Worm (Caenorhabditis elegans) whole organism, mixed stage, embryonic: ENCODE results near the gene F59B10.6.
A peak's percentile ranks its signal among the peaks of the same experiment; 100 is the strongest.

Experiments used
- M03D4.4 ChIP-seq: sonication (generic microtip); optimal IDR thresholded peaks from 2 replicates; lab custom pipeline; 2017; ENCODE audit warnings: mild to moderate bottlenecking, missing genetic modification characterization, missing compliant biosample characterization
- blmp-1 ChIP-seq: fragments of 150-350 bp; optimal IDR thresholded peaks from 2 replicates; lab custom pipeline; 2014; ENCODE audit warnings: missing biosample characterization, missing genetic modification characterization
- ceh-39 ChIP-seq: fragments of 150-350 bp; optimal IDR thresholded peaks from 2 replicates; lab custom pipeline; 2014; ENCODE audit warnings: missing biosample characterization, missing genetic modification characterization
- ceh-43 ChIP-seq: fragments of 200-800 bp; sonication (Bioruptor generic); optimal IDR thresholded peaks from 2 replicates; lab custom pipeline; 2018; ENCODE audit warnings: mild to moderate bottlenecking, missing genetic modification characterization, moderate library complexity, missing compliant biosample characterization
- ces-1 ChIP-seq: fragments of 150-350 bp; optimal IDR thresholded peaks from 2 replicates; lab custom pipeline; 2014; ENCODE audit warnings: missing biosample characterization, missing genetic modification reagents, missing genetic modification characterization
- cnd-1 ChIP-seq: fragments of 200-800 bp; sonication (Bioruptor generic); optimal IDR thresholded peaks from 2 replicates; lab custom pipeline; 2018; ENCODE audit warnings: mild to moderate bottlenecking, missing genetic modification characterization, missing compliant biosample characterization
- elt-1 ChIP-seq: sonication (generic microtip); optimal IDR thresholded peaks from 2 replicates; lab custom pipeline; 2017; ENCODE audit warnings: missing genetic modification characterization, mild to moderate bottlenecking, missing compliant biosample characterization, antibody characterized with exemption, moderate library complexity, borderline replicate concordance; ENCODE audit not compliant: insufficient read depth
- elt-3 ChIP-seq: fragments of 150-350 bp; optimal IDR thresholded peaks from 2 replicates; lab custom pipeline; 2014; ENCODE audit warnings: missing biosample characterization, missing genetic modification characterization
- flh-1 ChIP-seq: fragments of 200-800 bp; sonication (Bioruptor generic); optimal IDR thresholded peaks from 2 replicates; lab custom pipeline; 2018; ENCODE audit warnings: mild to moderate bottlenecking, missing genetic modification characterization, moderate library complexity, missing compliant biosample characterization
- ham-2 ChIP-seq: fragments of 200-800 bp; sonication (Bioruptor generic); optimal IDR thresholded peaks from 2 replicates; lab custom pipeline; 2018; ENCODE audit warnings: mild to moderate bottlenecking, missing genetic modification characterization, missing compliant biosample characterization
- lin-13 ChIP-seq: fragments of 150-350 bp; optimal IDR thresholded peaks from 2 replicates; lab custom pipeline; 2014; ENCODE audit warnings: missing biosample characterization, missing genetic modification characterization
- lin-32 ChIP-seq: fragments of 200-800 bp; sonication (Bioruptor generic); optimal IDR thresholded peaks from 2 replicates; lab custom pipeline; 2018; ENCODE audit warnings: mild to moderate bottlenecking, missing genetic modification characterization, missing compliant biosample characterization
- lsy-2 ChIP-seq: fragments of 150-350 bp; optimal IDR thresholded peaks from 2 replicates; lab custom pipeline; 2014; ENCODE audit warnings: missing biosample characterization, missing genetic modification characterization
- mab-5 ChIP-seq: fragments of 150-350 bp; optimal IDR thresholded peaks from 2 replicates; lab custom pipeline; 2014; ENCODE audit warnings: missing biosample characterization, missing genetic modification characterization
- mep-1 ChIP-seq: fragments of 150-350 bp; optimal IDR thresholded peaks from 2 replicates; lab custom pipeline; 2017; ENCODE audit warnings: missing biosample characterization, missing genetic modification reagents, missing genetic modification characterization, inconsistent platforms
- mls-2 ChIP-seq: sonication (generic microtip); optimal IDR thresholded peaks from 2 replicates; lab custom pipeline; 2016; ENCODE audit warnings: mild to moderate bottlenecking, missing genetic modification characterization, moderate library complexity, missing compliant biosample characterization
- nhr-12 ChIP-seq: fragments of 150-350 bp; optimal IDR thresholded peaks from 2 replicates; lab custom pipeline; 2014; ENCODE audit warnings: missing biosample characterization, missing genetic modification characterization
- nhr-2 ChIP-seq: fragments of 150-350 bp; optimal IDR thresholded peaks from 2 replicates; lab custom pipeline; 2014; ENCODE audit warnings: missing biosample characterization, missing genetic modification characterization
- nhr-237 ChIP-seq: fragments of 150-350 bp; optimal IDR thresholded peaks from 2 replicates; lab custom pipeline; 2014; ENCODE audit warnings: missing biosample characterization, missing genetic modification characterization
- nhr-28 ChIP-seq: fragments of 150-350 bp; optimal IDR thresholded peaks from 2 replicates; lab custom pipeline; 2014; ENCODE audit warnings: missing biosample characterization, missing genetic modification characterization
- nhr-76 ChIP-seq: sonication (generic microtip); optimal IDR thresholded peaks from 2 replicates; lab custom pipeline; 2017; ENCODE audit warnings: missing biosample characterization, missing genetic modification characterization
- pha-4 ChIP-seq: fragments of 150-350 bp; optimal IDR thresholded peaks from 2 replicates; lab custom pipeline; 2018; ENCODE audit warnings: missing biosample characterization, missing genetic modification reagents, missing genetic modification characterization
- sem-2 ChIP-seq: fragments of 200-800 bp; sonication (Bioruptor generic); optimal IDR thresholded peaks from 2 replicates; lab custom pipeline; 2018; ENCODE audit warnings: mild to moderate bottlenecking, missing genetic modification characterization, missing compliant biosample characterization
- snpc-4 ChIP-seq: fragments of 150-350 bp; optimal IDR thresholded peaks from 2 replicates; lab custom pipeline; 2014; ENCODE audit warnings: missing biosample characterization, missing genetic modification characterization
- sptf-1 ChIP-seq: sonication (generic microtip); optimal IDR thresholded peaks from 2 replicates; lab custom pipeline; 2017; ENCODE audit warnings: mild to moderate bottlenecking, missing genetic modification characterization, moderate library complexity, missing compliant biosample characterization
- tbx-8 ChIP-seq: fragments of 200-800 bp; sonication (Bioruptor generic); optimal IDR thresholded peaks from 2 replicates; lab custom pipeline; 2018; ENCODE audit warnings: mild to moderate bottlenecking, missing genetic modification characterization, moderate library complexity, missing compliant biosample characterization
- unc-120 ChIP-seq: sonication (generic microtip); optimal IDR thresholded peaks from 2 replicates; lab custom pipeline; 2017; ENCODE audit warnings: missing genetic modification characterization, missing compliant biosample characterization; ENCODE audit not compliant: poor library complexity, severe bottlenecking
- unc-62 ChIP-seq: fragments of 150-350 bp; optimal IDR thresholded peaks from 2 replicates; lab custom pipeline; 2014; ENCODE audit warnings: missing biosample characterization, missing genetic modification reagents, missing genetic modification characterization
- zip-8 ChIP-seq: fragments of 150-350 bp; optimal IDR thresholded peaks from 2 replicates; lab custom pipeline; 2014; ENCODE audit warnings: missing biosample characterization, missing genetic modification characterization

F59B10.6 gene

DNA sequence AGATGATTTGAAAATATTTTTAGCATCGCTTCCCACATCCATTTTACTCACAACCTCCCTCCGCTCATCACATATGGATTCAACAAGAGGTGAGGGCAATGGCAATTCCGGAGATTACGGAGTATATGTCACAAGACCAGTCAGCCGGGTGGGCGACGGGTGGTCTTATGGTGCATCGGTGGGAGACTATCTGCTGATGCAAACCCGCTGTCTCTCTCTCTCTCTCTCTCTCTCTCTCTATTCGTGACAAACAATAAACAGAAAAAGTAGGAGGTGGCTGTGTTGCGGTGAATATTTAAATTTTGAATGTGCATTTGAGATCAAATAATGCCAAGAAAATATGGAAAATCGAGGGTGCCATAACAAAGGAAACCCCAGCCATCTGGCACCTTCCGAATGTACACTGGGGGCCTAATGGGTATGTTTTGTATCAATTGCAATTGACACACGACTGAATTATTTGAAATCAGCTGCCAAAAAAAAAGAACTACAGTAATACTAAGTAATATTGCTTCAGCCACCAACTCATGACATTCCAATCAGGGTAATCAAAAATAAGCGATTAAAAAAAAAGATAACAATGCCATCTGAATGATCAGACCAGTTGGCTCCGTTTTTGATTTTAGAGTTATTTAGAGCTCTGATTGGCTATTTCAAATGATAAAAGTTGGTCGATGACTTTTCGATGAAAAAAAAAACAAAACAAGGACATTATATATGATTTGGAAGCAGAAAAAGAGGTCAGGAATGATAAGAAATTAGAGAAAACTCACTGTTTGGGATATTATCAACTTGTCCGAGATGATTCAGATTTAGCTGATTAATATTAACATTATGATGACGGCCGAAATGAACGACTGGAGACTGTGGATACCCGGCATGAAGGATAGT, 23.8 kb upstream of the F59B10.6 start:
- TF ChIP-seq pha-4 (no peak), cnd-1 (tag; lab: Kevin White, UChicago) (peak; percentile 56), sptf-1 (tag; lab: Kevin White, UChicago) (peak; percentile 11), M03D4.4 (tag; lab: Kevin White, UChicago) (peak; percentile 5)

DNA sequence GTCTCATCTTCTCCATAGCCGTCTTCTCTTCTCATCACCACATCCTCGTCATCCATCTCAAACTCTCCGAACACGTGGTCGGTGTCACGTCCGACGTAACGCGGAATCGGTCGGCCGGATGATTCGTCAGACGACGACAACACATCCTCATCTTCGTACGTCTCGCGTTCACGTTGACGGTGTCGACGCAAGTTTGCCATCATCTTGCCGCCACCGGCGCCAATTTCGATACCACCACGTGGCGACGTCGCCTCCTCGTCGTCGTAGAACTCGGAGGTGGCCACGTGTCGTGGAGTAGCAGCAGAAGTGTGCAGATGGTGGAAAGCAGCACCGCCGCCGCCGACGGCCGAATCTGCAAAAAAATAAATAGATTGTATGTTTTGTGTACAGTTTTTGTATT, 23.0 kb upstream of the F59B10.6 start:
- TF ChIP-seq nhr-76: no peak

DNA sequence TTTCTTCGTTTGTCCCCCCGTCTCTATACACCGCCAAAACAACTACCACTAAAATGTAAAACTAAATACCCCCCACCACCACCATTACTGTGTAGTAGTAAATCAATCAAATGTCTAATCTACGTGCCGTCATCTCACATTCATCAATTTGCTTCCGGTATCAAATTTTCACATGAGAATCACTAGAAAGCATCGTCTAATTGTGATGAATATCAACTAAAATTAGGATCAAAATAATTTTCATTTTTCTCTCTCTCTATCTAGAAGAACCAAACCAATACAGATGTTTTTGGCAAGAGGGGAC, 22.5 kb upstream of the F59B10.6 start:
- TF ChIP-seq unc-62 (GFP tag; lab: Kevin White, UChicago): peak; percentile 76
- TF ChIP-seq ham-2 (GFP tag; lab: Kevin White, UChicago): no peak
- TF ChIP-seq snpc-4: no peak
- no peak for TF ChIP-seq flh-1 (GFP tag; lab: Kevin White, UChicago)
- TF ChIP-seq mls-2: no peak
- TF ChIP-seq, all 35 proteins: peak for 1

DNA sequence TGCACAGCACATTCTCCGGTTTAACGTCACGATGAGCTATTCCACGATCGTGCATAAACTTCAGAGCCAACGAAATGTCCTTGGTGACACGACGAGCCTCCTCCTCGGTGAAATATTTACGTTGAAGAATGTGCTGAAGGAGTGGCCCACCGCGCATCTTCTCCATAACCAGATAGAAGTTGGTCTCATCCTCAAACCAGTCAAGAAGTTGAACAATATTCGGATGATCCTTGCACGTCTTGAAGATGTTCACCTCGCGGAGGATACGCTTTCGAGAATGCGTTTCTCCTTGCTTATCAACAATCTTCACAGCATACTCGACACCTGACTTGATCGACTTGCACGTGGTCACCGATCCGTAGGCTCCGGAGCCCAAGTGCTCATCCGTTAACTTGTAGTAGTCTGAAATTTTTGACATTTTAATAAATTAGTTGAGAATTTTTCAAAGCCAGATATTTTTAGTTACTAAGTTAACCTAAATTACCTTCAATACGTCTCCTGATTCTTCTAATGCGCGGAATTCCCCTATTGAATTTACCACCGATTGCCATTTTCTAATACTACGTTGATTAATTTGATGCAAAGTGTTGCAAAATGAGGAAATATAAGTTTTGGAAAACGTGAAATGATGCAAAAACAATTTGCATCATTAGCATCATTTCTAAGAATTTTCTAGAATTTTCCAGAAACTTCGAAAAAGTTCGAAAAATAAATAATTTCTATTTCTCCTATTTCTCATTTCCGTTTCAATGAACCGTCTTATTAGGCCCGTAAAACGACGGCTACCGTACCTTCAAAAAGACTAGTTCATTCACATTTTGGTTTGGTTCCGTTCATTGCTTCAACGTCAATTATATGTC, 21.9 kb upstream of the F59B10.6 start:
- no peak for TF ChIP-seq lin-13 (tag; lab: Kevin White, UChicago)
- no peak for TF ChIP-seq nhr-237 (tag; lab: Kevin White, UChicago)
- no peak for TF ChIP-seq zip-8 (tag; lab: Kevin White, UChicago)
- no peak for TF ChIP-seq sptf-1 (tag; lab: Kevin White, UChicago)
- no peak for TF ChIP-seq nhr-12 (tag; lab: Kevin White, UChicago)
- no peak for TF ChIP-seq ces-1
- no peak for TF ChIP-seq flh-1 (GFP tag; lab: Kevin White, UChicago)
- no peak for TF ChIP-seq unc-120 (tag; lab: Kevin White, UChicago)
- no peak for TF ChIP-seq nhr-28
- TF ChIP-seq ceh-39: no peak
- no peak for TF ChIP-seq pha-4
- no peak for TF ChIP-seq nhr-2 (tag; lab: Kevin White, UChicago)
- no peak for TF ChIP-seq blmp-1
- TF ChIP-seq elt-3 (tag; lab: Kevin White, UChicago): no peak
- no peak for TF ChIP-seq nhr-76
- TF ChIP-seq sem-2 (GFP tag; lab: Kevin White, UChicago): no peak
- no peak for TF ChIP-seq M03D4.4 (tag; lab: Kevin White, UChicago)
- no peak for TF ChIP-seq lsy-2 (tag; lab: Kevin White, UChicago)

DNA sequence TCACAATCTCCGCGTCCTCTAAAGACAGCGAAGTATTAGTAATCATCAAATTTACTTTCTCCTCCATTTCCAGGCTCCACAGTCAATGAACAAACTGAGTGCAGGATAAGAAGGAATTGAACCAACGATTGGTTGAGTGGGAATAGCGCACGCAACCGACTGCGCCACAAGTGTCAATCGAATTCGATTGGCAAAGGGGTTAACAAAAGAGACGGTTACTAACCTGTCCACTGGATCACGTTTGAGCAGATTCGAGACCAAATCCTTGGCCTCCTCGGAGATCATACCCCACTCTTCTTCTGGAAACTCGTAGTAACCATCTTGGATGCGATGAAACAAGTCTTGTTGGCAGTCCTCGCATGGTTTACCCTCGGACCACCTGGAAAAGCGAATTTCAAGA, 20.9 kb upstream of the F59B10.6 start:
- TF ChIP-seq blmp-1 (no peak), sem-2 (GFP tag; lab: Kevin White, UChicago) (peak; percentile 17), tbx-8 (GFP tag; lab: Kevin White, UChicago) (peak; percentile 10)
- TF ChIP-seq, all 35 proteins: peak for 2

DNA sequence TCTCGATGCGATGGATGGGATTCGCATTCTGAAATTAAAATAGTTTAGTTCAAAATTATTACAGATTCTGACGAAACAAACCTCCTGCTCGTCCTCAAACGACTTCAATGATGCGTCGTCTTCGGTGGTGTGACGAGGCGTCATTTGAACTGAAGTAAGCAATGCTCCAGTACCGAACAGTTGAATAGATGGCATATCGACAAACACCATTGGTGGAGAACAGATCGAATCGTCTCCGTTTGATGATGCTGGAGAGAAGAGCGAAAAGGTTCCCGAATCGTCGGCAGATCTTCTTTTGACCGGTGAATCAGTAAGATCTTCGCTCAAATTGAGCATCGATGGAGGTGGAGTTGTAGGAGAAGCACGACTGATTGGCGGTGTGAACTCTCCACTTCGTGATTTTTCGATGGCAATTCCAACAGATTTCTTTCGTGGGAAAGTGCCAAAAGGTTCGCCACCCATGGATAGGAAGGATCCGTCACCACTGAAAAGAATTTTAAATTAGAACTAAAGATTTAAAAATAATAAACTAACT, 20.2 kb upstream of the F59B10.6 start:
- TF ChIP-seq mep-1 (tag; lab: Kevin White, UChicago): no peak
- no peak for TF ChIP-seq ham-2 (GFP tag; lab: Kevin White, UChicago)
- TF ChIP-seq nhr-12 (tag; lab: Kevin White, UChicago): no peak
- TF ChIP-seq mab-5 (tag; lab: Kevin White, UChicago): no peak
- TF ChIP-seq lsy-2 (tag; lab: Kevin White, UChicago): no peak
- TF ChIP-seq nhr-2 (tag; lab: Kevin White, UChicago): no peak
- TF ChIP-seq lin-32 (GFP tag; lab: Kevin White, UChicago): no peak
- no peak for TF ChIP-seq flh-1 (GFP tag; lab: Kevin White, UChicago)
- no peak for TF ChIP-seq sem-2 (GFP tag; lab: Kevin White, UChicago)
- no peak for TF ChIP-seq elt-1
- TF ChIP-seq zip-8 (tag; lab: Kevin White, UChicago): no peak
- no peak for TF ChIP-seq ceh-43 (GFP tag; lab: Kevin White, UChicago)
- TF ChIP-seq pha-4: no peak
